Fruit fly (Drosophila melanogaster) whole organism, embryonic: ENCODE measurements around the gene Tg.

Experiments
- Adf1 ChIP-seq: fragments of 200-800 bp; sonication (Bioruptor generic); IDR thresholded peaks from 2 replicates; pipeline ENCODE4 v1.3.6; 2022; ENCODE audit warnings: missing biosample characterization, missing genetic modification characterization
- Aef1 ChIP-seq: fragments of 200-800 bp; sonication (Bioruptor generic); IDR thresholded peaks from 3 replicates; pipeline ENCODE4 v1.3.6; 2022; ENCODE audit warnings: missing biosample characterization, missing genetic modification characterization
- B-H2 ChIP-seq: fragments of 200-800 bp; sonication (Bioruptor generic); optimal IDR thresholded peaks from 2 replicates; lab custom pipeline; 2018; ENCODE audit warnings: missing biosample characterization, mild to moderate bottlenecking, missing genetic modification characterization
- CG12219 ChIP-seq: fragments of 200-800 bp; sonication (Bioruptor generic); optimal IDR thresholded peaks from 3 replicates; lab custom pipeline; 2018; ENCODE audit warnings: missing biosample characterization, mild to moderate bottlenecking, missing genetic modification characterization
- CG12236 ChIP-seq: fragments of 200-800 bp; sonication (Bioruptor generic); optimal IDR thresholded peaks from 2 replicates; lab custom pipeline; 2016; ENCODE audit warnings: missing biosample characterization, missing genetic modification characterization
- CG12659 ChIP-seq: fragments of 200-800 bp; sonication (Bioruptor generic); optimal IDR thresholded peaks from 3 replicates; lab custom pipeline; 2017; ENCODE audit warnings: mild to moderate bottlenecking, missing biosample characterization, missing genetic modification reagents, missing genetic modification characterization
- CG13123 ChIP-seq: fragments of 200-800 bp; sonication (Bioruptor generic); optimal IDR thresholded peaks from 2 replicates; lab custom pipeline; 2016; ENCODE audit warnings: missing biosample characterization, missing genetic modification characterization
- CG14050 ChIP-seq: fragments of 200-800 bp; sonication (Bioruptor generic); IDR thresholded peaks from 3 replicates; pipeline ENCODE4 v1.3.6; 2022; ENCODE audit warnings: missing biosample characterization, missing genetic modification characterization
- CG14441 ChIP-seq: fragments of 200-800 bp; sonication (Bioruptor generic); IDR thresholded peaks from 2 replicates; pipeline ENCODE4 v1.3.6; 2022; ENCODE audit warnings: missing biosample characterization, missing genetic modification characterization
- CG14710 ChIP-seq: fragments of 200-800 bp; sonication (Bioruptor generic); optimal IDR thresholded peaks from 3 replicates; lab custom pipeline; 2019; ENCODE audit warnings: missing biosample characterization, mild to moderate bottlenecking, missing genetic modification characterization, moderate library complexity
- CG17359 ChIP-seq: fragments of 200-800 bp; sonication (Bioruptor generic); optimal IDR thresholded peaks from 3 replicates; lab custom pipeline; 2018; ENCODE audit warnings: missing biosample characterization, mild to moderate bottlenecking, missing genetic modification characterization, moderate library complexity
- CG18011 ChIP-seq: fragments of 200-800 bp; sonication (Bioruptor generic); optimal IDR thresholded peaks from 2 replicates; lab custom pipeline; 2017; ENCODE audit warnings: missing biosample characterization, missing genetic modification characterization, mild to moderate bottlenecking, moderate library complexity, missing genotype
- CG2120 ChIP-seq: fragments of 200-800 bp; sonication (Bioruptor generic); optimal IDR thresholded peaks from 3 replicates; lab custom pipeline; 2016; ENCODE audit warnings: missing biosample characterization, missing genetic modification characterization
- CG2875 ChIP-seq: fragments of 200-800 bp; sonication (Bioruptor generic); optimal IDR thresholded peaks from 2 replicates; lab custom pipeline; 2017; ENCODE audit warnings: missing biosample characterization, mild to moderate bottlenecking, missing genetic modification characterization, missing genetic modification reagents
- CG30403 ChIP-seq: fragments of 200-800 bp; sonication (Bioruptor generic); optimal IDR thresholded peaks from 3 replicates; lab custom pipeline; 2016; ENCODE audit warnings: missing biosample characterization, missing genetic modification characterization
- CG42726 ChIP-seq: fragments of 200-800 bp; sonication (Bioruptor generic); IDR thresholded peaks from 2 replicates; pipeline ENCODE4 v1.3.6; 2022; ENCODE audit warnings: missing biosample characterization, missing genetic modification characterization; ENCODE audit not compliant: partially characterized antibody
- CG4282 ChIP-seq: fragments of 200-800 bp; sonication (Bioruptor generic); optimal IDR thresholded peaks from 2 replicates; lab custom pipeline; 2016; ENCODE audit warnings: missing biosample characterization, missing genetic modification characterization
- CG4424 ChIP-seq: fragments of 200-800 bp; sonication (Bioruptor generic); optimal IDR thresholded peaks from 3 replicates; lab custom pipeline; 2016; ENCODE audit warnings: missing biosample characterization, missing genetic modification characterization
- CG6791 ChIP-seq: fragments of 200-800 bp; sonication (Bioruptor generic); IDR thresholded peaks from 3 replicates; pipeline ENCODE4 v1.3.6; 2022; ENCODE audit warnings: missing biosample characterization, missing genetic modification characterization; ENCODE audit not compliant: partially characterized antibody
- CG6854 ChIP-seq: fragments of 200-800 bp; sonication (Bioruptor generic); optimal IDR thresholded peaks from 3 replicates; lab custom pipeline; 2017; ENCODE audit warnings: missing biosample characterization, mild to moderate bottlenecking, missing genetic modification characterization
- CG7786 ChIP-seq: fragments of 200-800 bp; sonication (Bioruptor generic); optimal IDR thresholded peaks from 2 replicates; lab custom pipeline; 2016; ENCODE audit warnings: missing biosample characterization, missing genetic modification characterization
- CG8089 ChIP-seq: fragments of 200-800 bp; sonication (Bioruptor generic); optimal IDR thresholded peaks from 3 replicates; lab custom pipeline; 2016; ENCODE audit warnings: missing biosample characterization, missing genetic modification characterization
- CG9932 ChIP-seq: fragments of 200-800 bp; sonication (Bioruptor generic); IDR thresholded peaks from 2 replicates; pipeline ENCODE4 v1.3.6; 2022; ENCODE audit warnings: missing biosample characterization, missing genetic modification characterization
- CHES-1-like ChIP-seq: fragments of 200-800 bp; sonication (Bioruptor generic); optimal IDR thresholded peaks from 2 replicates; lab custom pipeline; 2016; ENCODE audit warnings: missing biosample characterization, missing genetic modification characterization
- CTCF ChIP-seq: fragments of 200-800 bp; sonication (Bioruptor generic); optimal IDR thresholded peaks from 2 replicates; lab custom pipeline; 2017; ENCODE audit warnings: missing biosample characterization, mild to moderate bottlenecking, missing genetic modification characterization, moderate library complexity
- MTF-1 ChIP-seq: fragments of 200-800 bp; sonication (Bioruptor generic); optimal IDR thresholded peaks from 2 replicates; lab custom pipeline; 2018; ENCODE audit warnings: missing biosample characterization, mild to moderate bottlenecking, missing genetic modification characterization, borderline replicate concordance
- bsh ChIP-seq, 2 experiments: fragments of 200-800 bp; sonication (Bioruptor generic); optimal IDR thresholded peaks; 2 replicates each; lab custom pipeline; 2017 to 2018; ENCODE audit warnings: mild to moderate bottlenecking in 2 of 2, missing biosample characterization in 2 of 2, missing genetic modification characterization in 2 of 2, moderate library complexity in 1 of 2
- disco-r ChIP-seq: fragments of 200-800 bp; sonication (Bioruptor generic); optimal IDR thresholded peaks from 2 replicates; lab custom pipeline; 2016; ENCODE audit warnings: missing biosample characterization, missing genetic modification characterization
- ewg ChIP-seq: fragments of 200-800 bp; sonication (Bioruptor generic); optimal IDR thresholded peaks from 3 replicates; lab custom pipeline; 2017; ENCODE audit warnings: mild to moderate bottlenecking, missing biosample characterization, missing genetic modification reagents, missing genetic modification characterization
- gcm ChIP-seq: fragments of 200-800 bp; sonication (Bioruptor generic); optimal IDR thresholded peaks from 2 replicates; lab custom pipeline; 2019; ENCODE audit warnings: missing biosample characterization, mild to moderate bottlenecking, missing genetic modification characterization, moderate library complexity
- hb ChIP-seq: fragments of 200-800 bp; sonication (Bioruptor generic); IDR thresholded peaks from 3 replicates; pipeline ENCODE4 v1.3.6; 2022; ENCODE audit warnings: missing biosample characterization, missing genetic modification characterization; ENCODE audit not compliant: partially characterized antibody
- inv ChIP-seq: fragments of 200-800 bp; sonication (Bioruptor generic); IDR thresholded peaks from 2 replicates; pipeline ENCODE4 v1.3.6; 2022; ENCODE audit warnings: missing biosample characterization, missing genetic modification characterization; ENCODE audit not compliant: partially characterized antibody
- ken ChIP-seq: fragments of 200-800 bp; sonication (Bioruptor generic); IDR thresholded peaks from 3 replicates; pipeline ENCODE4 v1.3.6; 2022; ENCODE audit warnings: missing biosample characterization, missing genetic modification characterization
- lab ChIP-seq: fragments of 200-800 bp; sonication (Bioruptor generic); optimal IDR thresholded peaks from 3 replicates; lab custom pipeline; 2017; ENCODE audit warnings: missing biosample characterization, missing genetic modification characterization, mild to moderate bottlenecking, moderate library complexity, missing genetic modification reagents
- lmd ChIP-seq: fragments of 200-800 bp; sonication (Bioruptor generic); IDR thresholded peaks from 2 replicates; pipeline ENCODE4 v1.3.6; 2022; ENCODE audit warnings: missing biosample characterization, missing genetic modification characterization
- maf-S ChIP-seq: fragments of 200-800 bp; sonication (Bioruptor generic); optimal IDR thresholded peaks from 2 replicates; lab custom pipeline; 2016; ENCODE audit warnings: missing biosample characterization, missing genetic modification characterization
- pan ChIP-seq, 4 experiments: fragments of >200 bp in 3 of 4; fragments of 200-800 bp in 1 of 4; sonication (Bioruptor generic) in 1 of 4; optimal IDR thresholded peaks in 3 of 4; IDR thresholded peaks in 1 of 4; 2 replicates each; pipeline versions ENCODE4 v1.3.6 to Lab custom; 2017 to 2022; ENCODE audit warnings: missing biosample characterization in 2 of 4, missing genetic modification characterization in 2 of 4, mixed read lengths in 1 of 4
- psq ChIP-seq: fragments of 200-800 bp; sonication (Bioruptor generic); optimal IDR thresholded peaks from 2 replicates; lab custom pipeline; 2017; ENCODE audit warnings: missing biosample characterization, missing genetic modification characterization
- pum ChIP-seq: fragments of 200-800 bp; sonication (Bioruptor generic); optimal IDR thresholded peaks from 2 replicates; lab custom pipeline; 2016; ENCODE audit warnings: missing biosample characterization, missing genetic modification characterization
- salm ChIP-seq: fragments of 200-800 bp; sonication (Bioruptor generic); optimal IDR thresholded peaks from 2 replicates; lab custom pipeline; 2018; ENCODE audit warnings: missing biosample characterization, mild to moderate bottlenecking, missing genetic modification characterization
- sc ChIP-seq, 3 experiments: fragments of >200 bp in 2 of 3; fragments of 200-800 bp in 1 of 3; sonication (Bioruptor generic) in 1 of 3; optimal IDR thresholded peaks; 2 replicates in 2 of 3; 3 replicates in 1 of 3; lab custom pipeline; 2017; ENCODE audit warnings: mild to moderate bottlenecking in 1 of 3, missing biosample characterization in 1 of 3, missing genetic modification characterization in 1 of 3, missing genetic modification reagents in 1 of 3
- schlank ChIP-seq: fragments of 200-800 bp; sonication (Bioruptor generic); optimal IDR thresholded peaks from 2 replicates; lab custom pipeline; 2018; ENCODE audit warnings: missing biosample characterization, mild to moderate bottlenecking, missing genetic modification characterization
- sens ChIP-seq: fragments of 200-800 bp; sonication (Bioruptor generic); peaks from one replicate; lab custom pipeline; 2016; ENCODE audit warnings: missing biosample characterization, missing genetic modification characterization
- slou ChIP-seq: fragments of 200-800 bp; sonication (Bioruptor generic); optimal IDR thresholded peaks from 3 replicates; lab custom pipeline; 2016; ENCODE audit warnings: missing biosample characterization, missing genetic modification characterization
- stc ChIP-seq: fragments of 200-800 bp; sonication (Bioruptor generic); IDR thresholded peaks from 2 replicates; pipeline ENCODE4 v1.3.6; 2022; ENCODE audit warnings: missing biosample characterization, missing genetic modification characterization
- tin ChIP-seq: fragments of 200-800 bp; sonication (Bioruptor generic); optimal IDR thresholded peaks from 3 replicates; lab custom pipeline; 2016; ENCODE audit warnings: missing biosample characterization, missing genetic modification characterization
- trem ChIP-seq: fragments of 200-800 bp; optimal IDR thresholded peaks from 3 replicates; lab custom pipeline; 2019; ENCODE audit warnings: missing biosample characterization, mild to moderate bottlenecking, missing genetic modification characterization, moderate library complexity
- ttk ChIP-seq: fragments of 200-800 bp; sonication (Bioruptor generic); IDR thresholded peaks from 2 replicates; pipeline ENCODE4 v2.1.2; 2022; ENCODE audit warnings: missing biosample characterization, missing genetic modification characterization

Tg gene

dm6 chr2L:8042645-8043281 lies 31.6 kb downstream of the Tg start, which contains the start of gene RpL36A (continued):
- peak; percentile 29 for TF ChIP-seq salm (tag; lab: Kevin White, UChicago)
- peak; percentile 43 for TF ChIP-seq slou (GFP tag; lab: Kevin White, UChicago)
- TF ChIP-seq trem, result peak; percentile 32
- peak; percentile 59 for TF ChIP-seq CHES-1-like
- TF ChIP-seq pum, result no peak
- peak; percentile 60 for TF ChIP-seq CG4282 (GFP tag; lab: Kevin White, UChicago)
- TF ChIP-seq sens (GFP tag; lab: Kevin White, UChicago), result peak; percentile 82
- no peak for TF ChIP-seq CG13123 (GFP tag; lab: Kevin White, UChicago)
- 0 out of 3 replicates have a peak, but pooled peaks have one; percentile 25 for TF ChIP-seq Aef1 (GFP tag; lab: Robert Waterston, UW)
- TF ChIP-seq inv, result peak; percentile 86
- peak; percentile 43; the same call in 1 of the 2 replicates for TF ChIP-seq lmd (GFP tag; lab: Robert Waterston, UW)
- TF ChIP-seq pan (optimal IDR thresholded peaks at IDR 0.05; lab: Kevin White, UChicago), result no peak
- TF ChIP-seq pan (GFP tag; optimal IDR thresholded peaks at IDR 0.05 in 1 of 2, IDR thresholded peaks at IDR 0.05 in 1 of 2), result peak in 1 of 2 experiments; percentile 56
- peak; percentile 64 for TF ChIP-seq CG14710 (tag; lab: Kevin White, UChicago)
- peak; percentile 51 for TF ChIP-seq CG14441 (GFP tag; lab: Robert Waterston, UW)
- TF ChIP-seq gcm (GFP tag; lab: Kevin White, UChicago), result peak; percentile 54
- TF ChIP-seq CG6791 (GFP tag; lab: Robert Waterston, UW), result peak; percentile 96
- TF ChIP-seq lab (GFP tag; lab: Kevin White, UChicago), result peak; percentile 77
- TF ChIP-seq CG6854 (GFP tag; lab: Kevin White, UChicago), result peak; percentile 75
- TF ChIP-seq CG2875, result peak; percentile 62
- TF ChIP-seq ken, result peak; percentile 69
- TF ChIP-seq hb, result peak; percentile 84
- TF ChIP-seq CG9932 (GFP tag; lab: Robert Waterston, UW), result peak; percentile 75
- TF ChIP-seq ewg (GFP tag; lab: Kevin White, UChicago), result no peak
- TF ChIP-seq sc (optimal IDR thresholded peaks at IDR 0.05; lab: Kevin White, UChicago), result no peak
- no peak for TF ChIP-seq sc (GFP tag; optimal IDR thresholded peaks at IDR 0.05; lab: Kevin White, UChicago)
- TF ChIP-seq CG4424 (GFP tag; lab: Kevin White, UChicago), result peak; percentile 17
- peak; percentile 45 for TF ChIP-seq CG17359 (tag; lab: Kevin White, UChicago)
- peak; percentile 81 for TF ChIP-seq B-H2 (GFP tag; lab: Kevin White, UChicago)
- TF ChIP-seq CG14050, result peak; percentile 58; the same call in 2 of the 3 replicates
- TF ChIP-seq stc, result peak; percentile 45
- peak; percentile 42 for TF ChIP-seq CTCF
- no peak for TF ChIP-seq psq (GFP tag; lab: Kevin White, UChicago)
- peak; percentile 29 to 55 for TF ChIP-seq bsh (GFP tag; optimal IDR thresholded peaks at IDR 0.05; lab: Kevin White, UChicago)
- TF ChIP-seq schlank, result peak; percentile 68
- TF ChIP-seq CG7786 (GFP tag; lab: Kevin White, UChicago), result peak; percentile 35
- peak; percentile 69 for TF ChIP-seq maf-S (GFP tag; lab: Kevin White, UChicago)
- TF ChIP-seq disco-r (GFP tag; lab: Kevin White, UChicago), result peak; percentile 53
- peak; percentile 48 for TF ChIP-seq CG12236 (GFP tag; lab: Kevin White, UChicago)
- peak; percentile 81 for TF ChIP-seq CG12659 (GFP tag; lab: Kevin White, UChicago)
- TF ChIP-seq ttk (GFP tag; lab: Robert Waterston, UW), result peak; percentile 18; the same call in 1 of the 2 replicates
- TF ChIP-seq Adf1 (GFP tag; lab: Robert Waterston, UW), result peak; percentile 22; the same call in 1 of the 2 replicates
- TF ChIP-seq CG12219 (GFP tag; lab: Kevin White, UChicago), result peak; percentile 65
- TF ChIP-seq CG8089 (GFP tag; lab: Kevin White, UChicago), result peak; percentile 44
- peak; percentile 68 for TF ChIP-seq CG30403 (GFP tag; lab: Kevin White, UChicago)
- TF ChIP-seq MTF-1 (GFP tag; lab: Kevin White, UChicago), result peak; percentile 56
- TF ChIP-seq CG42726 (GFP tag; lab: Robert Waterston, UW), result peak; percentile 97
- peak; percentile 45 for TF ChIP-seq CG18011 (GFP tag; lab: Kevin White, UChicago)
- peak; percentile 40 for TF ChIP-seq tin (GFP tag; lab: Kevin White, UChicago)
- TF ChIP-seq CG2120, result peak; percentile 57
